Worm (Caenorhabditis elegans) whole organism, midembryonic: ENCODE data around the gene ufd-2.

Source experiments
- T22C8.4 ChIP-seq: fragments of 200-800 bp; sonication (Bioruptor generic); IDR thresholded peaks from 2 replicates; pipeline ENCODE4 v1.3.6; 2022; ENCODE audit warnings: missing genetic modification characterization, missing compliant biosample characterization
- cog-1 ChIP-seq: sonication (generic microtip); optimal IDR thresholded peaks from 2 replicates; lab custom pipeline; 2016; ENCODE audit warnings: missing genetic modification characterization, missing compliant biosample characterization
- flt-1 ChIP-seq: fragments of 200-800 bp; sonication (Bioruptor generic); IDR thresholded peaks from 2 replicates; pipeline ENCODE4 v1.3.6; 2022; ENCODE audit warnings: missing genetic modification characterization, missing compliant biosample characterization
- klf-2 ChIP-seq: fragments of 200-800 bp; sonication (Bioruptor generic); conservative IDR thresholded peaks from 2 replicates; pipeline ENCODE4 v1.3.6; 2022; ENCODE audit warnings: missing genetic modification reagents, missing genetic modification characterization, missing compliant biosample characterization
- med-1 ChIP-seq: sonication (generic microtip); optimal IDR thresholded peaks from 2 replicates; lab custom pipeline; 2017; ENCODE audit warnings: missing genetic modification characterization, mild to moderate bottlenecking, missing compliant biosample characterization, antibody characterized with exemption, missing genetic modification reagents; ENCODE audit not compliant: insufficient read depth
- ref-1 ChIP-seq: fragments of 200-800 bp; sonication (Bioruptor generic); conservative IDR thresholded peaks from 2 replicates; pipeline ENCODE4 v1.3.6; 2022; ENCODE audit warnings: missing genetic modification reagents, missing genetic modification characterization, missing compliant biosample characterization
- tab-1 ChIP-seq: fragments of 200-800 bp; sonication (Bioruptor generic); IDR thresholded peaks from 2 replicates; pipeline ENCODE4 v1.3.6; 2022; ENCODE audit warnings: missing genetic modification characterization, missing compliant biosample characterization
- ztf-23 ChIP-seq: fragments of 200-800 bp; sonication (Bioruptor generic); IDR thresholded peaks from 2 replicates; pipeline ENCODE4 v1.3.6; 2022; ENCODE audit warnings: missing genetic modification reagents, missing genetic modification characterization, missing compliant biosample characterization
- ztf-29 ChIP-seq: fragments of 200-800 bp; sonication (Bioruptor generic); IDR thresholded peaks from 2 replicates; pipeline ENCODE4 v1.3.6; 2022; ENCODE audit warnings: missing genetic modification reagents, missing genetic modification characterization, missing compliant biosample characterization

Gene ufd-2

DNA sequence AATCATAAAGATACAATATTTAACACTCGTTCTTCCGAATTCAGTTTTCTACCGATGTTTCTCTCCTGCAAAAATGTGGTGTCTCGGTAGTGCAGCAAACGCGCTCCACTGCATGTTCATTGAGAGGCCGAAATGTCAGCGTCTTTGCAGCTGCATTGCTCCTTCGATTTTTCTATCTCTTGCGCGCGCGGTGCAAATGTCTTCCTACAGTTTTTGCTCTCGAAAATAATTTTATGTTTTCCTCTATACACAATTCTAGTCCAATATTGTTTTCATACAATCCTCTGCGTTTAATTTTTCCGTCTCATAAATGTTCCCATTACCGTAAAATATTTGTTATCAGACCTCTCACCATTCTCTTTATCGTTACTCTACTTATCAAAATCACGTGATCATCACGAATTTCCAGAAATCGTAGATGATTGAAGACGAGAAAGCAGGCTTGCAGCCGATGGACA lies at the start of gene ufd-2:
Gene ufd-2, plus strand, starts transcription at position 408 of the 458 bp plus-strand sequence.
- TF ChIP-seq med-1 (GFP tag; lab: Kevin White, UChicago) (no peak), cog-1 (peak; percentile 14)

DNA sequence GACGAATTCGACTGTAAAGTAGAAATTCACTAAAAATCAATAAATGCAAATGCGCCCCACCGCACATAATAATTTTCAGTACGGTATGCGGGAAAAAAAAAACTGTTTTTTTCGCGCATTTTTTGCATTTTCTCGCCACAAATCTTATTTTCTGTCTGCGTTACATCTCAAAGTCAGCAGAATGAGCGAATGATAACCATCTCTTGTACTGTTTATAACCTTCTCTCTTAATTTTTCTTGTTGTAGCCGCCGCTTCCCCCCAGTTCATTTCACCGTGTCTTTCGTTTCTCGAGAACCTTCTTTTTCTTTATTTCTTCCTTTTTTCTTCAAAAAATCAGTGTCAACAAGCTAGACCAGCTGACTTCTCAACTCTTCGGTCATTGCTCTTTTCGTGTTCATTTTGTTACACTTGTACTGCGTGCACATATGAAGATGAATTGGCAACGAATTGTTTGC lies 47.0 kb upstream of the ufd-2 start:
- TF ChIP-seq T22C8.4 (GFP tag; lab: Robert Waterston, UW) (0 out of 2 replicates have a peak, but pooled peaks have one; percentile 13), ztf-29 (GFP tag; lab: Robert Waterston, UW) (no peak), flt-1 (GFP tag; lab: Robert Waterston, UW) (no peak), cog-1 (no peak)

DNA sequence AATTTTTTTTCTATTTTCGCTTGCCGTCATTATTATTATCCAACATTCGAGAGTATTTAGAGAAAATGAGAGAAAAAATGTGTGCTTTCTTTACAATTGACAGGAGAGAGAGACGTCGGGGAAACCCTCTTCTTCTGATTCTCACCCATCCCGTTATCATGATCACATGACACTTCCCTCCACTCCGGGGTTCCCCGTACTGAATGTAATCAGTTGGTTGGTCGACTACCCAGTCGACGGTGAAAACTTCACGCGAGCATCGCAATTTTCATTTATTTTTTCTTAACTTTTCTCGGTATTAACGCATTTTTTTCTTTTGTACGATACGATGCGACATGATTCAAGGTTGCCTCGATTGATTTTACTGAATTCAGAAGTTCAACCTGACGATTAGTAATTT lies 46.4 kb upstream of the ufd-2 start:
- no peak for TF ChIP-seq tab-1 (GFP tag; lab: Robert Waterston, UW)
- no peak for TF ChIP-seq ref-1
- no peak for TF ChIP-seq flt-1 (GFP tag; lab: Robert Waterston, UW)

DNA sequence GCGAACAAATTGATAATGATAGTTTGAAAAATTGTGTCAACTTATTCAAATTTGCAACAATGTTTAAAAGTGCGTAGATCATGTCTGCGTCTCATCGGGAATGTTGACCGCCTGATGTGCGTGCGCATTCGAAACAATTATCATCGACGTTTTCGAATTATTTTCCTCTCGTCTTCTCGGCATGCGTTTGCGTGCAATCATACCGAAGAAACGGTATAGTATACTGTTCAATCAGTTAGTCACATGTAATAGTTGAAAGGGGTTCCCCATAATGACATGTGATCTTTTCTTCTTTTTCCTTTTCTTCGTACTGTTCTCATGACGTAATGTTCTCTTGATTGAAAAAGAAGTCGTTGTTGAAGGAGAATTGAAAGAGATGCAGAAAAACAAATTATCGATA lies 45.8 kb upstream of the ufd-2 start:
- TF ChIP-seq klf-2 (GFP tag; lab: Robert Waterston, UW) (no peak), ztf-23 (GFP tag; lab: Robert Waterston, UW) (no peak), cog-1 (no peak), tab-1 (GFP tag; lab: Robert Waterston, UW) (no peak)

DNA sequence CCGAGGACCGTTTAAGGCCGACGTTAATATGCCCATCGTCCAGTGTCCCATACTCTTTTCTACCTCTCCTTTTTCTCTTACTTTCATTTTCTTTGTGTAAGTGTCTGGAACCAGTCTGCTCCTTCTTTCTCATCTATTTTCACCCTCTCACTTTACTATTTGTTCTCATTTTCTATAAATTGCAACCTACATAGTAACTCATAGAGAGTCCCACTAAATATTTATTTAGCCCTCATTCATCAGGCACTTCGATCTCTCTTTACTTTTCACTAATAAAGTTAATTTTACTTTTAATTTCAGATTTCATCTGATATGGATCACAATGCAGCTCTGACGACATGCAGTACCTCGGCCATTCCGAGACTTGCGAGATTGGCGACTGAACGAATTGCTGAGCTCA lies 45.2 kb upstream of the ufd-2 start, which contains the start of gene zyg-11:
Gene zyg-11, plus strand, starts transcription at position 301 of the 400 bp plus-strand sequence.
- TF ChIP-seq T22C8.4 (GFP tag; lab: Robert Waterston, UW), result no peak
- TF ChIP-seq ztf-23 (GFP tag; lab: Robert Waterston, UW), result no peak
- no peak for TF ChIP-seq klf-2 (GFP tag; lab: Robert Waterston, UW)
- TF ChIP-seq ref-1, result no peak

DNA sequence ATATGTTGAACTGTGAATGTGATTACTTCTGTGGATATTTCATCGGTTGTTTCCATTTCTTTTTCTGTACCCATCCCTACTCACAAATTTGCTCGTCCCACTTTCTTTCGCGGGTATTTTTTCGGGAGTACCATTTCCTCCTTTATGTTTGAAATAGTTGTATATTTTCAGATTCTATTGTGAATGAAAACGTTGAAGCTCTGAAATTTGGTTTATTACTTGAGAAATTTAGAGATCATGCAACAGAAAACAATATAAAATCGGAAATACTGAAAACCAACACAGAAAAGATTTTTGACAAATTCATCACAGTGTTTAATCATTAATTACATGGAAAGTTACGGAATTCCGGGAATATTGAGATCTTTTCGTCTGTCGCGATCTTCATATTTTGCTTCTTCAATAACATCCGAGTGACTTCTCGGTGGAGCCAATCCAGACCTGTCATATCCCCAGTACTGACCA lies 41.9 kb upstream of the ufd-2 start:
- TF ChIP-seq med-1 (GFP tag; lab: Kevin White, UChicago) (no peak), cog-1 (no peak), flt-1 (GFP tag; lab: Robert Waterston, UW) (no peak), klf-2 (GFP tag; lab: Robert Waterston, UW) (no peak), ztf-29 (GFP tag; lab: Robert Waterston, UW) (no peak), tab-1 (GFP tag; lab: Robert Waterston, UW) (no peak), ztf-23 (GFP tag; lab: Robert Waterston, UW) (no peak), ref-1 (no peak), T22C8.4 (GFP tag; lab: Robert Waterston, UW) (no peak)

DNA sequence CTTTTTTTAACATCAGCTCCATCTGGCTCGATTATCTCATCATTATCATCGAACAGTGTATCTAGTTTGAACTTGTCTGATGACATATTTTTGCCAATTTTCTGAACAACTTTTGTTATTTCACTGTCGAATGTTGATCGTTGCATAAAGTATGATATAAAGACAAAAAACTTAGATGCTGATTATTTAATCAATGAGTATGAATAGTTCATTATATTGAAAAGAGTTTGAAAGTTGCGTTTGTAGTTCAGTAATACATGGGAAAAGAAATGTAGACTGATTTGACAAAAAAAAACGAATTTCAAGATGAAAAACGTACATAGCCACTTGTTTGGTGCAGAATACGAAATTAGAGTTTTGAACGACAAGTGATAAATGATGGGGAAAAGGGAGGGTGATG lies 40.1 kb upstream of the ufd-2 start, which contains the start of gene hda-2:
Gene hda-2, minus strand, starts transcription at position 101 of the 400 bp plus-strand sequence.
- no peak for TF ChIP-seq ztf-29 (GFP tag; lab: Robert Waterston, UW)
- TF ChIP-seq flt-1 (GFP tag; lab: Robert Waterston, UW), result no peak
- no peak for TF ChIP-seq klf-2 (GFP tag; lab: Robert Waterston, UW)
- no peak for TF ChIP-seq cog-1
- no peak for TF ChIP-seq med-1 (GFP tag; lab: Kevin White, UChicago)
- TF ChIP-seq tab-1 (GFP tag; lab: Robert Waterston, UW), result no peak
- no peak for TF ChIP-seq ref-1
- TF ChIP-seq ztf-23 (GFP tag; lab: Robert Waterston, UW), result no peak
- TF ChIP-seq T22C8.4 (GFP tag; lab: Robert Waterston, UW), result no peak

DNA sequence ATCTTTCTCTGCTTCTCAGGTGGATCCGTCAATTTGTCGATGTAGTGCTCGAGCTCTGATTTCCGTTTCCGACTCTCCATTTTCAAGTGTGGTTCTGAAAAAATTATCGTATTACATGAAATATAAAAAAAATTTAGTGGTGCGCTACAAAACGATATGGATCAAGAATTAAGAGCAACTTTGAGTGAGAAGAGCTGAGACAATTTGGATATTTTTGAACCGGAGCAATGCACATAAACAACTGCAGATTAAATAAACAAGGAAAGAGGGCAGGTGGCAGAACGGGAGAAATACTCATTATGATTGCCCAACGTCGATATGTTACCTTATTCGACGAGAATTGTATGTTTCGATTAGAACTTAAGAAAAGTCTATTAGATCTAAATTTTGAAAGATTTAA lies 34.9 kb upstream of the ufd-2 start, which contains the start of gene swsn-7:
Gene swsn-7, minus strand, starts transcription at position 101 of the 400 bp plus-strand sequence.
- TF ChIP-seq klf-2 (GFP tag; lab: Robert Waterston, UW), result no peak
- TF ChIP-seq cog-1, result no peak
- TF ChIP-seq T22C8.4 (GFP tag; lab: Robert Waterston, UW), result no peak
- no peak for TF ChIP-seq ztf-23 (GFP tag; lab: Robert Waterston, UW)
- no peak for TF ChIP-seq ref-1
- TF ChIP-seq med-1 (GFP tag; lab: Kevin White, UChicago), result no peak
- no peak for TF ChIP-seq flt-1 (GFP tag; lab: Robert Waterston, UW)
- no peak for TF ChIP-seq tab-1 (GFP tag; lab: Robert Waterston, UW)
- TF ChIP-seq ztf-29 (GFP tag; lab: Robert Waterston, UW), result no peak

DNA sequence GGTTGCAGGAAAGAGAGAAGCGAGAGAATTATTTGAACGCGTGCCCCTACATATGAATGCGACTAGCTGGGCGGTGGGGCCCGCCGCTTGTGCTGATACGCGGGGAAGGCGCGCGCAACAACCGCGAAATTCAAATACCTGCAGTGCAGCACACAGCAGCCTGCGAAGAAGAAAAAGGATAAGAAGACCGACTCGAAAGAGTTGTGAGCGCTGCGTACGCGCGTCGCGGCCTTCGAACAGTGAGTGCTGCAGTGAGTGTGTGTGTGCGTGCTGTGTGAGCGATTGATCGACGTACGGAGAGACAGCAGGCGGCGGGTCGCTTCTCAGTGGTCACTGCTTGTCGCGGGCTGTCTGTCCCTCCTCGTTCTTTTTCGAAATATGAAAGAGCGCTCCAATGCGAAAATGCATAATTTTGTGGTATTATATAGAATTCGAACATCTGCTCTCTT lies 34.3 kb upstream of the ufd-2 start:
- peak; percentile 79 for TF ChIP-seq ztf-23 (GFP tag; lab: Robert Waterston, UW)
- TF ChIP-seq flt-1 (GFP tag; lab: Robert Waterston, UW), result peak; percentile 74; the same call in 1 of the 2 replicates
- no peak for TF ChIP-seq med-1 (GFP tag; lab: Kevin White, UChicago)
- TF ChIP-seq ztf-29 (GFP tag; lab: Robert Waterston, UW), result peak; percentile 60; the same call in 1 of the 2 replicates
- peak; percentile 77 for TF ChIP-seq cog-1
- TF ChIP-seq T22C8.4 (GFP tag; lab: Robert Waterston, UW), result peak; percentile 62
- no peak for TF ChIP-seq klf-2 (GFP tag; lab: Robert Waterston, UW)

DNA sequence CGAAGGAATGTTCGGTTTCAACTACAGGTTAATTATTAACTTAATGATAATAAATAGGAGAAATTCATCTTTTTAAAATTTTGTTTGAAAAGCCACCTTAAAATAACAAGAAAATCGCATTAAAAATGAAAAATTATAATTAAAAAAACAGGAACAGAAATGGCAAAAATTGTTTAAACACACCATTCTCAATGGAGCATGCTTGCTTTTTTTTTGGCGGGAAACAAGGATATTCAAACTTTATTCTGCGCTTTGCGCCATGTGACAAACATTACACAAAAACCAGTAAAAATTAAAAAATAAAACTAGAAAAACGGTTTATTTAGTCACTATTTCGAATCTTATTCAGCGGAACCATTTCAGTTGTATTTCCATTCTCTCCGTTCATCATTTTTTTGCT lies 33.8 kb upstream of the ufd-2 start:
- no peak for TF ChIP-seq med-1 (GFP tag; lab: Kevin White, UChicago)
- no peak for TF ChIP-seq ztf-29 (GFP tag; lab: Robert Waterston, UW)
- TF ChIP-seq T22C8.4 (GFP tag; lab: Robert Waterston, UW), result no peak
- no peak for TF ChIP-seq tab-1 (GFP tag; lab: Robert Waterston, UW)
- no peak for TF ChIP-seq cog-1
- no peak for TF ChIP-seq klf-2 (GFP tag; lab: Robert Waterston, UW)
- TF ChIP-seq flt-1 (GFP tag; lab: Robert Waterston, UW), result no peak
- TF ChIP-seq ref-1, result no peak
- no peak for TF ChIP-seq ztf-23 (GFP tag; lab: Robert Waterston, UW)
